Fruit fly (Drosophila melanogaster): Measurements from ENCODE around the gene wit.

wit gene

dm6 chr3L:4087281-4087680 is 15.8 kb upstream of the wit start, which contains the start of gene CG14989:
CG14989 (plus strand) TSS chr3L:4087581.
- TF ChIP-seq fd96Ca (GFP tag; IDR thresholded peaks at IDR 0.05) (no peak), CG13204 (GFP tag; optimal IDR thresholded peaks at IDR 0.05) (no peak), CG32121 (GFP tag; IDR thresholded peaks at IDR 0.05) (no peak), D1 (tag; optimal IDR thresholded peaks at IDR 0.05) (no peak), EcR (GFP tag; optimal IDR thresholded peaks at IDR 0.05) (no peak), CG12605 (GFP tag; IDR thresholded peaks at IDR 0.05) (no peak), CG34367 (tag; optimal IDR thresholded peaks at IDR 0.05) (no peak), CG15710 (tag; optimal IDR thresholded peaks at IDR 0.05) (no peak), rn (GFP tag; IDR thresholded peaks at IDR 0.05) (no peak), CG8159 (tag; optimal IDR thresholded peaks at IDR 0.05) (no peak), CG9948 (tag; optimal IDR thresholded peaks at IDR 0.05) (no peak), Ets98B (GFP tag; IDR thresholded peaks at IDR 0.05) (no peak), Pif1B (GFP tag; optimal IDR thresholded peaks at IDR 0.05) (no peak), CG4496 (GFP tag; IDR thresholded peaks at IDR 0.05) (no peak), CG8301 (tag; optimal IDR thresholded peaks at IDR 0.05) (no peak), Snoo (tag; optimal IDR thresholded peaks at IDR 0.05) (no peak), CG10348 (GFP tag; IDR thresholded peaks at IDR 0.05) (no peak), gl (tag; optimal IDR thresholded peaks at IDR 0.05) (no peak), CG14655 (GFP tag; optimal IDR thresholded peaks at IDR 0.05) (no peak)

- TF ChIP-seq CG17806 (tag; optimal IDR thresholded peaks at IDR 0.05) (no peak), CG10348 (GFP tag; IDR thresholded peaks at IDR 0.05) (no peak), Ets98B (GFP tag; IDR thresholded peaks at IDR 0.05) (no peak)
Measured at dm6 chr3L:4085867-4086266, 14.3 kb upstream of the wit start.

DNA sequence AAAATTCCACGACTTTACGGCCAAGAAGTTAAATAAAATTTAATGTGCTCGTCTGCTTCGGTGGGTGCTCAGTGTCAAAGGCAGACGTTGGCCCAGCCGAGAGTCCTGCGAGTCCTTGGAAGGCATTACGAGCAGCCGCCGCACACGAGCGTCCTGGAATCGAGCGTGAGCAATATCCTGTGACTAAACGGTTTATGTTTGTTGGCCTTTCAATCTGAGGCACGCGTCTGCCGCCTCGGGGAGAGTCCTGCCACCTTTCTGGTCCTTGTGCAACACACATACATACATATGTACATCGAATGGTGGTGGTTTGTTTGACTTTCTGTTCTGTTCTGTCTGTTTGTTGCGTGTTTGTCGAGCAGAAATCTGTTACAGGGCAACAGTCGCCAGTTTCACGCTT is 11.9 kb upstream of the wit start:
- no peak for TF ChIP-seq CG10348 (GFP tag; IDR thresholded peaks at IDR 0.05)
- no peak for TF ChIP-seq Pif1A (GFP tag; optimal IDR thresholded peaks at IDR 0.05)
- TF ChIP-seq Snoo (tag; optimal IDR thresholded peaks at IDR 0.05) = no peak
- no peak for TF ChIP-seq gl (tag; optimal IDR thresholded peaks at IDR 0.05)
- no peak for TF ChIP-seq CG8301 (tag; optimal IDR thresholded peaks at IDR 0.05)
- TF ChIP-seq fd96Ca (GFP tag; IDR thresholded peaks at IDR 0.05) = no peak
- TF ChIP-seq CG15710 (tag; optimal IDR thresholded peaks at IDR 0.05) = no peak
- no peak for TF ChIP-seq CG34367 (tag; optimal IDR thresholded peaks at IDR 0.05)
- TF ChIP-seq CG17806 (tag; optimal IDR thresholded peaks at IDR 0.05) = no peak
- TF ChIP-seq rn (GFP tag; IDR thresholded peaks at IDR 0.05) = no peak
- no peak for TF ChIP-seq CG32121 (GFP tag; IDR thresholded peaks at IDR 0.05)
- TF ChIP-seq Ets98B (GFP tag; IDR thresholded peaks at IDR 0.05) = no peak
- no peak for TF ChIP-seq D1 (tag; optimal IDR thresholded peaks at IDR 0.05)
- no peak for TF ChIP-seq CG8159 (tag; optimal IDR thresholded peaks at IDR 0.05)
- TF ChIP-seq CG13204 (GFP tag; optimal IDR thresholded peaks at IDR 0.05) = no peak
- no peak for TF ChIP-seq Pif1B (GFP tag; optimal IDR thresholded peaks at IDR 0.05)
- TF ChIP-seq EcR (GFP tag; optimal IDR thresholded peaks at IDR 0.05) = no peak
- no peak for TF ChIP-seq CG14655 (GFP tag; optimal IDR thresholded peaks at IDR 0.05)

DNA sequence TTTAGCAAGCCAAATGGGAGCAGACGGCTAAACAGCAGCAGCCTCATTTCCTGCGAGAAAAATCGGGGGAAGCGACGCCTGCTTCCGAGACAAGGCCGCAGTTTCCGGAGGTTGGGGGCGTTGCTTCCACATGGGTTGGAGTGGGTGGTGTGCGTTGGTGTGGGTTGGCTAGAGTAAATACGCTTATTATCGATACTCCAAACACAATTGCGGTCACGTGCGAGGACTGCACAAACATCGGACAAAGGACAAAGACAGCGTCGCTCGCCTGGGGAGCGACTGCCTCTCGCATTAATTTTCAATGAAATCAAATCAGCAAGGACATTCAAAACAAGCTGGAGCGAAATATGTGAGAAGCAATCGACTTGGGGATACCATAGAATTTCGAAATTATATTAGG is 9.7 kb upstream of the wit start:
- TF ChIP-seq fd96Ca (GFP tag; IDR thresholded peaks at IDR 0.05) (no peak), CG4496 (GFP tag; IDR thresholded peaks at IDR 0.05) (no peak), EcR (GFP tag; optimal IDR thresholded peaks at IDR 0.05) (no peak), CG17806 (tag; optimal IDR thresholded peaks at IDR 0.05) (no peak)

DNA sequence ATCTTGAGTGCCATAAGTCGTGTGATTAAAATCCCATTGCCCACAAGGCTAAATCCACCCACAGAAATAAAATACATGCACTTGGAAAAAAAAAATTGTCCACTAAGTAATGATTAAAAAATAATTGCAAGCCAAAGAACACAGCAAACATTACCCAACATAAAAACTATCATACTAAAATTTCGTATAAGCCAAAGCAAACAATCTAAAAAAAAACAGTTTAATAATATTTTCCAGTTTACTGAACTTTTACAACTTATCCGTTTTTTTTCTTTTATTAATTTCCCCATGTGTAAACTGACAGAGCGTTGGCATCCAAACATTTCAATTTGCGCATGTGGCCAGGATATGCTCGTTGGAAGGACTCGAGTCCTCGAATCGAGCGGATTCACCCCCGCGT is 8.8 kb upstream of the wit start:
- no peak for TF ChIP-seq Pif1B (GFP tag; optimal IDR thresholded peaks at IDR 0.05)
- no peak for TF ChIP-seq EcR (GFP tag; optimal IDR thresholded peaks at IDR 0.05)
- no peak for TF ChIP-seq CG13204 (GFP tag; optimal IDR thresholded peaks at IDR 0.05)
- no peak for TF ChIP-seq CG9948 (tag; optimal IDR thresholded peaks at IDR 0.05)
- TF ChIP-seq D1 (tag; optimal IDR thresholded peaks at IDR 0.05) = no peak
- TF ChIP-seq Pif1A (GFP tag; optimal IDR thresholded peaks at IDR 0.05) = no peak
- no peak for TF ChIP-seq rn (GFP tag; IDR thresholded peaks at IDR 0.05)
- no peak for TF ChIP-seq CG10348 (GFP tag; IDR thresholded peaks at IDR 0.05)

DNA sequence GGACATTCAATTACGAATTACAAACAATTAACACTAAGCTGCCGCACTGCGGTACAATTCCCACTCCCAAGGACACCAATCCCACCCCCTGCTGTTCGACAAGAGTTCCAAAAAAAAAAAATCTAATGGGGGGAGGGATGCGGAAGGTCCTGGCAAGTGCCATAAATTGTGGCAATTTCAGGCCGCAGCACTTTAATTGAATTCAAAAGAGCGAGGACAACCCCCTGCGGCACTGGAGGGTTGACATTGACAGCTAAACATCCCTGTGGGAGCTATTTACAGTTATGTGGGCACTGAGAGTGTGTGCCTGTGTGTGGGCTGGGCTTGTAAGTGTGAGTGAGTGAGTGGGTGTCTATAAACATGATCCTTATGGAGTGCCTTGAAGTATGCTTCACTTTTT is 5.4 kb upstream of the wit start:
- TF ChIP-seq D1 (tag; optimal IDR thresholded peaks at IDR 0.05) = no peak
- no peak for TF ChIP-seq CG8301 (tag; optimal IDR thresholded peaks at IDR 0.05)
- TF ChIP-seq CG15710 (tag; optimal IDR thresholded peaks at IDR 0.05) = no peak
- TF ChIP-seq CG9948 (tag; optimal IDR thresholded peaks at IDR 0.05) = no peak
- no peak for TF ChIP-seq CG32121 (GFP tag; IDR thresholded peaks at IDR 0.05)
- TF ChIP-seq gl (tag; optimal IDR thresholded peaks at IDR 0.05) = no peak
- TF ChIP-seq CG14655 (GFP tag; optimal IDR thresholded peaks at IDR 0.05) = no peak
- TF ChIP-seq CG12605 (GFP tag; IDR thresholded peaks at IDR 0.05) = no peak
- TF ChIP-seq CG13204 (GFP tag; optimal IDR thresholded peaks at IDR 0.05) = no peak
- no peak for TF ChIP-seq CG8159 (tag; optimal IDR thresholded peaks at IDR 0.05)
- no peak for TF ChIP-seq CG4496 (GFP tag; IDR thresholded peaks at IDR 0.05)
- no peak for TF ChIP-seq rn (GFP tag; IDR thresholded peaks at IDR 0.05)

- no peak for TF ChIP-seq Ets98B (GFP tag; IDR thresholded peaks at IDR 0.05)
- no peak for TF ChIP-seq CG8301 (tag; optimal IDR thresholded peaks at IDR 0.05)
- TF ChIP-seq EcR (GFP tag; optimal IDR thresholded peaks at IDR 0.05) = no peak
- no peak for TF ChIP-seq Snoo (tag; optimal IDR thresholded peaks at IDR 0.05)
- no peak for TF ChIP-seq CG13204 (GFP tag; optimal IDR thresholded peaks at IDR 0.05)
- TF ChIP-seq Pif1A (GFP tag; optimal IDR thresholded peaks at IDR 0.05) = no peak
- no peak for TF ChIP-seq CG9948 (tag; optimal IDR thresholded peaks at IDR 0.05)
- no peak for TF ChIP-seq CG12605 (GFP tag; IDR thresholded peaks at IDR 0.05)
- TF ChIP-seq gl (tag; optimal IDR thresholded peaks at IDR 0.05) = no peak
- TF ChIP-seq D1 (tag; optimal IDR thresholded peaks at IDR 0.05) = no peak
- no peak for TF ChIP-seq CG34367 (tag; optimal IDR thresholded peaks at IDR 0.05)
- TF ChIP-seq CG32121 (GFP tag; IDR thresholded peaks at IDR 0.05) = no peak
- no peak for TF ChIP-seq rn (GFP tag; IDR thresholded peaks at IDR 0.05)
Measured at dm6 chr3L:4073755-4074154, 2.2 kb upstream of the wit start, which contains the start of gene Faa. Faa (minus strand) TSS chr3L:4073954.

All from whole organism, pupa.